Fruit fly (Drosophila melanogaster) whole organism: ENCODE data around the gene CG7632.

Experiments
- CG8478 ChIP-seq: fragments of >200 bp; optimal IDR thresholded peaks from 2 replicates; lab custom pipeline; 2018; ENCODE audit warnings: inconsistent platforms
- Dll ChIP-seq: fragments of >200 bp; optimal IDR thresholded peaks from 2 replicates; lab custom pipeline; 2017
- EcR ChIP-seq, 2 experiments: fragments of >200 bp; optimal IDR thresholded peaks; 2 replicates each; lab custom pipeline; 2017; ENCODE audit warnings: missing biosample characterization in 2 of 2, missing genetic modification characterization in 2 of 2, missing genetic modification reagents in 2 of 2
- pan ChIP-seq: fragments of >200 bp; optimal IDR thresholded peaks from 2 replicates; lab custom pipeline; 2017
- psq ChIP-seq: fragments of >200 bp; optimal IDR thresholded peaks from 2 replicates; lab custom pipeline; 2017
- usp ChIP-seq: fragments of >200 bp; optimal IDR thresholded peaks from 2 replicates; lab custom pipeline; 2017; ENCODE audit warnings: missing biosample characterization, missing genetic modification characterization, mixed read lengths

- TF ChIP-seq CG8478 (lab: Kevin White, UChicago) (no peak), psq (lab: Kevin White, UChicago) (no peak), EcR (GFP tag; optimal IDR thresholded peaks at IDR 0.05; lab: Kevin White, UChicago) (no peak), usp (no peak), pan (no peak), Dll (lab: Kevin White, UChicago) (no peak)
Observed at dm6 chr3L:21275921-21276295, 28.6 kb upstream of the CG7632 start.
